Worm (Caenorhabditis elegans) whole organism, young adult: ENCODE data around the gene fbxa-11.

Experiments used
- F49E8.2 ChIP-seq: sonication (generic microtip); optimal IDR thresholded peaks from 3 replicates; lab custom pipeline; 2017; ENCODE audit warnings: missing genetic modification characterization, mild to moderate bottlenecking, missing compliant biosample characterization, antibody characterized with exemption, moderate library complexity; ENCODE audit not compliant: insufficient read depth
- cebp-1 ChIP-seq, 2 experiments: fragments of 200-800 bp in 1 of 2; sonication (Bioruptor generic) in 1 of 2; sonication (generic microtip) in 1 of 2; IDR thresholded peaks in 1 of 2; optimal IDR thresholded peaks in 1 of 2; 2 replicates each; pipeline versions ENCODE4 v1.3.6 to Lab custom; 2017 to 2022; ENCODE audit warnings: missing compliant biosample characterization in 2 of 2, missing genetic modification characterization in 2 of 2, mild to moderate bottlenecking in 1 of 2, missing genetic modification reagents in 1 of 2, moderate library complexity in 1 of 2
- ceh-100 ChIP-seq: fragments of 200-800 bp; sonication (Bioruptor generic); IDR thresholded peaks from 2 replicates; pipeline ENCODE4 v1.3.6; 2022; ENCODE audit warnings: missing genetic modification reagents, missing genetic modification characterization, missing compliant biosample characterization
- die-1 ChIP-seq: sonication (generic microtip); optimal IDR thresholded peaks from 2 replicates; lab custom pipeline; 2016; ENCODE audit warnings: missing genotype, mild to moderate bottlenecking, missing genetic modification characterization, missing compliant biosample characterization
- dpff-1 ChIP-seq: sonication (generic microtip); optimal IDR thresholded peaks from 2 replicates; lab custom pipeline; 2017; ENCODE audit warnings: mild to moderate bottlenecking, missing genetic modification characterization, missing compliant biosample characterization
- ets-4 ChIP-seq: fragments of 200-800 bp; sonication (Bioruptor generic); optimal IDR thresholded peaks from 2 replicates; lab custom pipeline; 2018; ENCODE audit warnings: mild to moderate bottlenecking, missing genetic modification characterization, missing compliant biosample characterization
- lin-35 ChIP-seq, 3 experiments: fragments of 150-350 bp in 2 of 3; sonication (generic microtip) in 1 of 3; optimal IDR thresholded peaks; 2 replicates each; lab custom pipeline; 2014 to 2018; ENCODE audit warnings: missing biosample characterization in 3 of 3, missing genetic modification characterization in 3 of 3, missing genetic modification reagents in 3 of 3
- pha-4 ChIP-seq: fragments of 150-350 bp; sonication (generic microtip); optimal IDR thresholded peaks from 2 replicates; lab custom pipeline; 2014; ENCODE audit warnings: missing biosample characterization, missing genetic modification reagents, missing genetic modification characterization
- sea-2 ChIP-seq: fragments of 200-800 bp; sonication (Bioruptor generic); IDR thresholded peaks from 2 replicates; pipeline ENCODE4 v1.3.6; 2022; ENCODE audit warnings: missing genetic modification characterization, missing compliant biosample characterization
- unc-62 ChIP-seq: fragments of 150-350 bp; optimal IDR thresholded peaks from 2 replicates; lab custom pipeline; 2014; ENCODE audit warnings: missing biosample characterization, missing genetic modification reagents, missing genetic modification characterization

DNA sequence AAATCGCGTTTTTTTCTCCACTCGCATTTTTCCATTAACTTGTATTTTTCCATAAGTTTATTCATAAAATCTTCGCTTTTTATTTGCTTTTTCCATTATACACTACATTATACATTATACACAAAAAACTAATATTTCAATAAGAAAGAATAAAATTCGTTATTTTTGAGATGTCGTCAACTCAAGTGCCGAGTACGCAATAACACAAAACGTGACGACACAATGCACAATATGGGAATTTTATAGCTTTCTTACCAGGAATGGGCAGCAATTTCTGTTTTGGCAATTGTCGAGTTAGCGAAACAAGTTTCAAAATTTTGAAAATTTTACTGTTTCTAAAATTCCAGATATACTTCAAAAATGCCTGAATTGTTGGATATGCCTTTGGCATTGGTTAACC is 1.5 kb downstream of the fbxa-11 start, which contains the start of gene fbxa-10:
- TF ChIP-seq F49E8.2 (tag; lab: Kevin White, UChicago) (no peak), lin-35 (GFP tag; optimal IDR thresholded peaks at IDR 0.05; lab: Kevin White, UChicago) (no peak), unc-62 (GFP tag; lab: Kevin White, UChicago) (no peak), ceh-100 (GFP tag; lab: Robert Waterston, UW) (no peak), die-1 (tag; lab: Kevin White, UChicago) (no peak), ets-4 (GFP tag; lab: Kevin White, UChicago) (no peak), pha-4 (no peak), dpff-1 (no peak), cebp-1 (GFP tag; IDR thresholded peaks at IDR 0.05; lab: Robert Waterston, UW) (no peak), cebp-1 (tag; optimal IDR thresholded peaks at IDR 0.05; lab: Kevin White, UChicago) (no peak), sea-2 (GFP tag; lab: Robert Waterston, UW) (no peak)
